Fruit fly (Drosophila melanogaster): ENCODE measurements around the gene mTerf3.

The mTerf3 gene

dm6 chr3L:20493417-20494261 is 26.9 kb downstream of the mTerf3 start:
- TF ChIP-seq CG4496 (GFP tag; IDR thresholded peaks at IDR 0.05) = peak; percentile 86
- no peak for TF ChIP-seq CG13204 (GFP tag; optimal IDR thresholded peaks at IDR 0.05)
- 0 out of 2 replicates have a peak, but pooled peaks have one; percentile 7 for TF ChIP-seq CG10348 (GFP tag; IDR thresholded peaks at IDR 0.05)
- TF ChIP-seq gl (tag; optimal IDR thresholded peaks at IDR 0.05) = peak; percentile 18
- TF ChIP-seq CG12605 (GFP tag; IDR thresholded peaks at IDR 0.05) = peak; percentile 88
- TF ChIP-seq CG8301 (tag; optimal IDR thresholded peaks at IDR 0.05) = peak; percentile 82
- TF ChIP-seq Snoo (tag; optimal IDR thresholded peaks at IDR 0.05) = peak; percentile 89
- peak; percentile 84 for TF ChIP-seq Pif1B (GFP tag; optimal IDR thresholded peaks at IDR 0.05)
- TF ChIP-seq CG14655 (GFP tag; optimal IDR thresholded peaks at IDR 0.05) = peak; percentile 85
- TF ChIP-seq CG32121 (GFP tag; IDR thresholded peaks at IDR 0.05) = peak; percentile 92
- TF ChIP-seq CG15710 (tag; optimal IDR thresholded peaks at IDR 0.05) = peak; percentile 89
- TF ChIP-seq CG8159 (tag; optimal IDR thresholded peaks at IDR 0.05) = peak; percentile 90
- TF ChIP-seq CG34367 (tag; optimal IDR thresholded peaks at IDR 0.05) = peak; percentile 83
- no peak for TF ChIP-seq fd96Ca (GFP tag; IDR thresholded peaks at IDR 0.05)
- peak; percentile 36 for TF ChIP-seq EcR (GFP tag; optimal IDR thresholded peaks at IDR 0.05)
- TF ChIP-seq CG9948 (tag; optimal IDR thresholded peaks at IDR 0.05) = peak; percentile 81
- peak; percentile 67 for TF ChIP-seq D1 (tag; optimal IDR thresholded peaks at IDR 0.05)
- TF ChIP-seq Pif1A (GFP tag; optimal IDR thresholded peaks at IDR 0.05) = peak; percentile 83
- TF ChIP-seq rn (GFP tag; IDR thresholded peaks at IDR 0.05) = 0 out of 2 replicates have a peak, but pooled peaks have one; percentile 35
- peak; percentile 87 for TF ChIP-seq Ets98B (GFP tag; IDR thresholded peaks at IDR 0.05)
- TF ChIP-seq CG17806 (tag; optimal IDR thresholded peaks at IDR 0.05) = peak; percentile 85

- no peak for TF ChIP-seq D1 (tag; optimal IDR thresholded peaks at IDR 0.05)
- TF ChIP-seq Ets98B (GFP tag; IDR thresholded peaks at IDR 0.05) = no peak
- TF ChIP-seq CG8159 (tag; optimal IDR thresholded peaks at IDR 0.05) = no peak
- TF ChIP-seq Snoo (tag; optimal IDR thresholded peaks at IDR 0.05) = no peak
- TF ChIP-seq Pif1B (GFP tag; optimal IDR thresholded peaks at IDR 0.05) = no peak
- no peak for TF ChIP-seq Pif1A (GFP tag; optimal IDR thresholded peaks at IDR 0.05)
- TF ChIP-seq fd96Ca (GFP tag; IDR thresholded peaks at IDR 0.05) = no peak
- TF ChIP-seq CG32121 (GFP tag; IDR thresholded peaks at IDR 0.05) = no peak
- TF ChIP-seq CG4496 (GFP tag; IDR thresholded peaks at IDR 0.05) = no peak
- no peak for TF ChIP-seq CG15710 (tag; optimal IDR thresholded peaks at IDR 0.05)
- TF ChIP-seq CG9948 (tag; optimal IDR thresholded peaks at IDR 0.05) = no peak
- no peak for TF ChIP-seq CG14655 (GFP tag; optimal IDR thresholded peaks at IDR 0.05)
- TF ChIP-seq CG34367 (tag; optimal IDR thresholded peaks at IDR 0.05) = no peak
These were observed 28.9 kb downstream of the mTerf3 start, which contains the start of gene ND-39 for dm6 chr3L:20491525-20492132. Gene ND-39 (plus strand): TSS chr3L:20492082.

- TF ChIP-seq CG15710 (tag; optimal IDR thresholded peaks at IDR 0.05) (no peak), CG10348 (GFP tag; IDR thresholded peaks at IDR 0.05) (no peak), CG17806 (tag; optimal IDR thresholded peaks at IDR 0.05) (no peak), Pif1B (GFP tag; optimal IDR thresholded peaks at IDR 0.05) (no peak), gl (tag; optimal IDR thresholded peaks at IDR 0.05) (no peak), Ets98B (GFP tag; IDR thresholded peaks at IDR 0.05) (no peak)
These were observed 32.9 kb downstream of the mTerf3 start for dm6 chr3L:20487649-20488048.

dm6 chr3L:20474789-20475208 is 45.8 kb downstream of the mTerf3 start:
- TF ChIP-seq CG13204 (GFP tag; optimal IDR thresholded peaks at IDR 0.05) (no peak), CG15710 (tag; optimal IDR thresholded peaks at IDR 0.05) (peak; percentile 73), CG8159 (tag; optimal IDR thresholded peaks at IDR 0.05) (peak; percentile 80), CG34367 (tag; optimal IDR thresholded peaks at IDR 0.05) (peak; percentile 59), D1 (tag; optimal IDR thresholded peaks at IDR 0.05) (peak; percentile 75), CG32121 (GFP tag; IDR thresholded peaks at IDR 0.05) (no peak), CG4496 (GFP tag; IDR thresholded peaks at IDR 0.05) (no peak), CG10348 (GFP tag; IDR thresholded peaks at IDR 0.05) (no peak), Snoo (tag; optimal IDR thresholded peaks at IDR 0.05) (peak; percentile 83), CG17806 (tag; optimal IDR thresholded peaks at IDR 0.05) (peak; percentile 84), CG9948 (tag; optimal IDR thresholded peaks at IDR 0.05) (peak; percentile 64), Pif1B (GFP tag; optimal IDR thresholded peaks at IDR 0.05) (peak; percentile 83), CG8301 (tag; optimal IDR thresholded peaks at IDR 0.05) (peak; percentile 81), Pif1A (GFP tag; optimal IDR thresholded peaks at IDR 0.05) (peak; percentile 90), CG12605 (GFP tag; IDR thresholded peaks at IDR 0.05) (no peak), gl (tag; optimal IDR thresholded peaks at IDR 0.05) (peak; percentile 47), rn (GFP tag; IDR thresholded peaks at IDR 0.05) (no peak), Ets98B (GFP tag; IDR thresholded peaks at IDR 0.05) (no peak), EcR (GFP tag; optimal IDR thresholded peaks at IDR 0.05) (no peak), CG14655 (GFP tag; optimal IDR thresholded peaks at IDR 0.05) (peak; percentile 83), fd96Ca (GFP tag; IDR thresholded peaks at IDR 0.05) (no peak)

- TF ChIP-seq Ets98B (GFP tag; IDR thresholded peaks at IDR 0.05) (no peak), CG13204 (GFP tag; optimal IDR thresholded peaks at IDR 0.05) (no peak), CG32121 (GFP tag; IDR thresholded peaks at IDR 0.05) (no peak), rn (GFP tag; IDR thresholded peaks at IDR 0.05) (no peak), CG15710 (tag; optimal IDR thresholded peaks at IDR 0.05) (no peak), CG8159 (tag; optimal IDR thresholded peaks at IDR 0.05) (no peak), CG14655 (GFP tag; optimal IDR thresholded peaks at IDR 0.05) (no peak), D1 (tag; optimal IDR thresholded peaks at IDR 0.05) (no peak)
These were observed 46.3 kb downstream of the mTerf3 start, which contains the start of gene isoQC for dm6 chr3L:20474197-20474788. Gene isoQC (plus strand): TSS chr3L:20474466.

Measured in whole organism, pupa.